Worm (Caenorhabditis elegans) whole organism, L4 larva: ENCODE data around the gene T04H1.5.

Source experiments
- F37D6.2 ChIP-seq: sonication (generic microtip); optimal IDR thresholded peaks from 2 replicates; lab custom pipeline; 2016; ENCODE audit warnings: mild to moderate bottlenecking, missing genetic modification characterization, missing compliant biosample characterization
- F44E2.7 ChIP-seq: fragments of 200-800 bp; sonication (Bioruptor generic); IDR thresholded peaks from 2 replicates; pipeline ENCODE4 v2.1.2; 2022; ENCODE audit warnings: missing genetic modification characterization, missing compliant biosample characterization
- F49E8.2 ChIP-seq: sonication (generic microtip); optimal IDR thresholded peaks from 2 replicates; lab custom pipeline; 2016; ENCODE audit warnings: missing compliant biosample characterization, mild to moderate bottlenecking, missing genetic modification characterization, borderline replicate concordance
- T20F7.1 ChIP-seq: fragments of 200-800 bp; sonication (Bioruptor generic); optimal IDR thresholded peaks from 2 replicates; lab custom pipeline; 2018; ENCODE audit warnings: mild to moderate bottlenecking, missing genetic modification characterization, missing compliant biosample characterization
- Y105C5A.15 ChIP-seq: fragments of 200-800 bp; sonication (Bioruptor generic); IDR thresholded peaks from 2 replicates; pipeline ENCODE4 v1.3.6; 2022; ENCODE audit warnings: missing genetic modification characterization, missing compliant biosample characterization
- Y75B8A.6 ChIP-seq: fragments of 200-800 bp; sonication (Bioruptor generic); IDR thresholded peaks from 2 replicates; pipeline ENCODE4 v1.3.6; 2022; ENCODE audit warnings: missing genetic modification reagents, missing genetic modification characterization, missing compliant biosample characterization
- ZK337.2 ChIP-seq: fragments of 200-800 bp; sonication (Bioruptor generic); IDR thresholded peaks from 2 replicates; pipeline ENCODE4 v1.3.6; 2022; ENCODE audit warnings: missing genetic modification reagents, missing genetic modification characterization, missing compliant biosample characterization
- aha-1 ChIP-seq: fragments of 150-350 bp; peaks from one replicate; lab custom pipeline; 2014; ENCODE audit warnings: missing biosample characterization, missing genetic modification characterization
- aly-2 ChIP-seq: sonication (generic microtip); optimal IDR thresholded peaks from 2 replicates; lab custom pipeline; 2018; ENCODE audit warnings: missing biosample characterization, missing genetic modification characterization
- arid-1 ChIP-seq: fragments of 200-800 bp; sonication (Bioruptor generic); conservative IDR thresholded peaks from 2 replicates; pipeline ENCODE4 v1.3.6; 2022; ENCODE audit warnings: missing genetic modification reagents, missing genetic modification characterization, missing compliant biosample characterization
- attf-4 ChIP-seq: sonication (generic microtip); optimal IDR thresholded peaks from 3 replicates; lab custom pipeline; 2017; ENCODE audit warnings: missing biosample characterization, missing genetic modification characterization
- ceh-82 ChIP-seq: sonication (generic microtip); optimal IDR thresholded peaks from 2 replicates; lab custom pipeline; 2017; ENCODE audit warnings: missing biosample characterization, missing genetic modification characterization
- cey-2 ChIP-seq: sonication (generic microtip); optimal IDR thresholded peaks from 3 replicates; lab custom pipeline; 2017; ENCODE audit warnings: missing genetic modification characterization, mild to moderate bottlenecking, missing compliant biosample characterization, antibody characterized with exemption, borderline replicate concordance; ENCODE audit not compliant: insufficient read depth
- ctbp-1 ChIP-seq: fragments of 200-800 bp; sonication (Bioruptor generic); IDR thresholded peaks from 2 replicates; pipeline ENCODE4 v1.3.6; 2022; ENCODE audit warnings: missing genetic modification reagents, missing genetic modification characterization, missing compliant biosample characterization
- daf-12 ChIP-seq: fragments of 150-350 bp; optimal IDR thresholded peaks from 2 replicates; lab custom pipeline; 2014; ENCODE audit warnings: missing biosample characterization, missing genetic modification reagents, missing genetic modification characterization
- daf-16 ChIP-seq, 3 experiments: sonication (generic microtip); optimal IDR thresholded peaks; 2 replicates each; lab custom pipeline; 2016 to 2017; ENCODE audit warnings: missing genetic modification characterization in 3 of 3, missing genetic modification reagents in 3 of 3, mild to moderate bottlenecking in 2 of 3, missing compliant biosample characterization in 2 of 3, missing biosample characterization in 1 of 3, moderate library complexity in 1 of 3
- daf-19 ChIP-seq: fragments of 200-800 bp; sonication (Bioruptor generic); conservative IDR thresholded peaks from 2 replicates; pipeline ENCODE4 v1.3.6; 2022; ENCODE audit warnings: missing genetic modification characterization, missing compliant biosample characterization
- dmd-6 ChIP-seq: fragments of 200-800 bp; sonication (Bioruptor generic); IDR thresholded peaks from 2 replicates; pipeline ENCODE4 v1.3.6; 2022; ENCODE audit warnings: missing genetic modification reagents, missing genetic modification characterization, missing compliant biosample characterization
- dmd-8 ChIP-seq: fragments of 200-800 bp; sonication (Bioruptor generic); IDR thresholded peaks from 2 replicates; pipeline ENCODE4 v1.3.6; 2022; ENCODE audit warnings: missing genetic modification characterization, missing compliant biosample characterization
- dpl-1 ChIP-seq: fragments of 150-350 bp; optimal IDR thresholded peaks from 2 replicates; lab custom pipeline; 2014; ENCODE audit warnings: missing biosample characterization, missing genetic modification reagents, missing genetic modification characterization
- dve-1 ChIP-seq: sonication (generic microtip); optimal IDR thresholded peaks from 2 replicates; lab custom pipeline; 2017; ENCODE audit warnings: antibody characterized with exemption, mild to moderate bottlenecking, missing genetic modification characterization, missing compliant biosample characterization; ENCODE audit not compliant: insufficient read depth
- hlh-11 ChIP-seq: fragments of 200-800 bp; sonication (Bioruptor generic); optimal IDR thresholded peaks from 2 replicates; lab custom pipeline; 2018; ENCODE audit warnings: mild to moderate bottlenecking, missing genetic modification characterization, missing compliant biosample characterization
- hlh-30 ChIP-seq: sonication (generic microtip); optimal IDR thresholded peaks from 2 replicates; lab custom pipeline; 2017; ENCODE audit warnings: antibody characterized with exemption, mild to moderate bottlenecking, missing genetic modification characterization, missing compliant biosample characterization; ENCODE audit not compliant: insufficient read depth
- hmg-1.1 ChIP-seq: fragments of 200-800 bp; sonication (Bioruptor generic); IDR thresholded peaks from 2 replicates; pipeline ENCODE4 v1.3.6; 2022; ENCODE audit warnings: missing genetic modification reagents, missing genetic modification characterization, missing compliant biosample characterization
- jun-1 ChIP-seq: fragments of 150-350 bp; optimal IDR thresholded peaks from 2 replicates; lab custom pipeline; 2014; ENCODE audit warnings: missing biosample characterization, missing genetic modification reagents, missing genetic modification characterization
- lin-1 ChIP-seq: fragments of 200-800 bp; sonication (Bioruptor generic); IDR thresholded peaks from 2 replicates; pipeline ENCODE4 v1.3.6; 2022; ENCODE audit warnings: missing genetic modification reagents, missing genetic modification characterization, missing compliant biosample characterization
- lin-13 ChIP-seq: fragments of 150-350 bp; optimal IDR thresholded peaks from 2 replicates; lab custom pipeline; 2014; ENCODE audit warnings: missing biosample characterization, missing genetic modification reagents, missing genetic modification characterization
- lin-15B ChIP-seq: fragments of 150-350 bp; sonication (generic microtip); optimal IDR thresholded peaks from 3 replicates; lab custom pipeline; 2014; ENCODE audit warnings: missing biosample characterization, missing genetic modification characterization
- lin-38 ChIP-seq: fragments of 200-800 bp; sonication (Bioruptor generic); IDR thresholded peaks from 2 replicates; pipeline ENCODE4 v1.3.6; 2022; ENCODE audit warnings: missing genetic modification reagents, missing genetic modification characterization, missing compliant biosample characterization
- lir-3 ChIP-seq: sonication (generic microtip); optimal IDR thresholded peaks from 2 replicates; lab custom pipeline; 2016; ENCODE audit warnings: mild to moderate bottlenecking, missing genetic modification characterization, missing compliant biosample characterization
- madf-9 ChIP-seq: fragments of 200-800 bp; sonication (Bioruptor generic); conservative IDR thresholded peaks from 2 replicates; pipeline ENCODE4 v1.3.6; 2022; ENCODE audit warnings: missing genetic modification reagents, missing genetic modification characterization, missing compliant biosample characterization
- mdl-1 ChIP-seq, 2 experiments: fragments of 150-350 bp in 1 of 2; sonication (generic microtip) in 1 of 2; optimal IDR thresholded peaks; 2 replicates each; lab custom pipeline; 2014 to 2017; ENCODE audit warnings: missing biosample characterization in 2 of 2, missing genetic modification characterization in 2 of 2
- mdt-29 ChIP-seq: fragments of 200-800 bp; sonication (Bioruptor generic); IDR thresholded peaks from 2 replicates; pipeline ENCODE4 v1.3.6; 2022; ENCODE audit warnings: missing genetic modification reagents, missing genetic modification characterization, missing compliant biosample characterization
- mxl-2 ChIP-seq: fragments of 200-800 bp; sonication (Bioruptor generic); conservative IDR thresholded peaks from 2 replicates; pipeline ENCODE4 v1.3.6; 2022; ENCODE audit warnings: missing genetic modification reagents, missing genetic modification characterization, missing compliant biosample characterization
- mxl-3 ChIP-seq: fragments of 200-800 bp; sonication (Bioruptor generic); optimal IDR thresholded peaks from 2 replicates; lab custom pipeline; 2018; ENCODE audit warnings: mild to moderate bottlenecking, missing genetic modification characterization, missing compliant biosample characterization
- nhr-11 ChIP-seq: fragments of 150-350 bp; optimal IDR thresholded peaks from 2 replicates; lab custom pipeline; 2014; ENCODE audit warnings: missing biosample characterization, missing genetic modification characterization
- nhr-28 ChIP-seq: fragments of 150-350 bp; optimal IDR thresholded peaks from 2 replicates; lab custom pipeline; 2014; ENCODE audit warnings: missing biosample characterization, missing genetic modification characterization
- nhr-6 ChIP-seq: fragments of 150-350 bp; optimal IDR thresholded peaks from 2 replicates; lab custom pipeline; 2014; ENCODE audit warnings: missing biosample characterization, missing genetic modification characterization
- nhr-77 ChIP-seq: fragments of 150-350 bp; optimal IDR thresholded peaks from 2 replicates; lab custom pipeline; 2014; ENCODE audit warnings: missing biosample characterization, missing genetic modification characterization
- pqm-1 ChIP-seq: sonication (generic microtip); optimal IDR thresholded peaks from 2 replicates; lab custom pipeline; 2017; ENCODE audit warnings: missing biosample characterization, missing genetic modification characterization
- rbr-2 ChIP-seq: sonication (generic microtip); optimal IDR thresholded peaks from 2 replicates; lab custom pipeline; 2016; ENCODE audit warnings: missing genotype, missing genetic modification characterization, missing compliant biosample characterization
- set-16 ChIP-seq: fragments of 200-800 bp; sonication (Bioruptor generic); IDR thresholded peaks from 2 replicates; pipeline ENCODE4 v1.3.6; 2022; ENCODE audit warnings: missing genetic modification reagents, missing genetic modification characterization, missing compliant biosample characterization
- snpc-4 ChIP-seq: fragments of 150-350 bp; optimal IDR thresholded peaks from 2 replicates; lab custom pipeline; 2014; ENCODE audit warnings: missing biosample characterization, missing genetic modification characterization
- spr-1 ChIP-seq: sonication (generic microtip); optimal IDR thresholded peaks from 2 replicates; lab custom pipeline; 2016; ENCODE audit warnings: mild to moderate bottlenecking, missing genetic modification characterization, missing compliant biosample characterization
- unc-62 ChIP-seq, 3 experiments: fragments of 150-350 bp in 1 of 3; sonication (generic microtip); optimal IDR thresholded peaks in 2 of 3; peaks in 1 of 3; 1 replicate in 1 of 3; 2 replicates in 2 of 3; lab custom pipeline; 2014 to 2017; ENCODE audit warnings: missing biosample characterization in 3 of 3, missing genetic modification characterization in 3 of 3, missing genetic modification reagents in 3 of 3, missing genotype in 1 of 3
- zip-11 ChIP-seq: fragments of 200-800 bp; sonication (Bioruptor generic); IDR thresholded peaks from 2 replicates; pipeline ENCODE4 v1.3.6; 2022; ENCODE audit warnings: missing genetic modification characterization, missing compliant biosample characterization
- ztf-11 ChIP-seq: fragments of 150-350 bp; optimal IDR thresholded peaks from 2 replicates; lab custom pipeline; 2014; ENCODE audit warnings: missing biosample characterization, missing genetic modification characterization
- ztf-7 ChIP-seq: fragments of 150-350 bp; optimal IDR thresholded peaks from 2 replicates; lab custom pipeline; 2014; ENCODE audit warnings: missing biosample characterization, missing genetic modification characterization

T04H1.5 gene

ce11 chrV:12288577-12288976 lies 37.4 kb downstream of the T04H1.5 start, which contains the start of gene rskd-1 (continued):
- no peak for TF ChIP-seq nhr-11 (tag; lab: Kevin White, UChicago)
- TF ChIP-seq Y105C5A.15, result no peak
- peak; percentile 38 for TF ChIP-seq hlh-30 (tag; lab: Kevin White, UChicago)
- TF ChIP-seq daf-16 (GFP tag; optimal IDR thresholded peaks at IDR 0.05; lab: Kevin White, UChicago), result peak in 1 of 2 experiments; percentile 10
- TF ChIP-seq daf-16 (tag; optimal IDR thresholded peaks at IDR 0.05; lab: Kevin White, UChicago), result peak; percentile 73
- TF ChIP-seq F37D6.2 (tag; lab: Kevin White, UChicago), result no peak
- TF ChIP-seq, all 104 proteins: peak for 10

ce11 chrV:12291587-12291986 lies 40.4 kb downstream of the T04H1.5 start, which contains the start of the genes srpa-68 and srh-16:
Gene srpa-68, minus strand, starts transcription at chrV:12291658.
Gene srh-16, plus strand, starts transcription at chrV:12291861.
- peak; percentile 33 to 50 for TF ChIP-seq daf-16 (GFP tag; optimal IDR thresholded peaks at IDR 0.05; lab: Kevin White, UChicago)
- peak; percentile 60 for TF ChIP-seq daf-16 (tag; optimal IDR thresholded peaks at IDR 0.05; lab: Kevin White, UChicago)
- TF ChIP-seq rbr-2 (tag; lab: Kevin White, UChicago), result peak; percentile 89
- TF ChIP-seq dmd-6 (GFP tag; lab: Robert Waterston, UW), result peak; percentile 79
- peak; percentile 72 for TF ChIP-seq nhr-28 (tag; lab: Kevin White, UChicago)
- TF ChIP-seq nhr-6 (tag; lab: Kevin White, UChicago), result peak; percentile 97
- TF ChIP-seq attf-4, result no peak
- peak; percentile 37 for TF ChIP-seq nhr-77 (tag; lab: Kevin White, UChicago)
- TF ChIP-seq pqm-1 (tag; lab: Kevin White, UChicago), result peak; percentile 28
- TF ChIP-seq T20F7.1, result peak; percentile 86
- TF ChIP-seq hlh-11 (tag; lab: Kevin White, UChicago), result peak; percentile 80
- TF ChIP-seq zip-11, result no peak
- TF ChIP-seq lir-3 (tag; lab: Kevin White, UChicago), result peak; percentile 36
- TF ChIP-seq cey-2 (tag; lab: Kevin White, UChicago), result no peak
- peak; percentile 88 for TF ChIP-seq dve-1 (tag; lab: Kevin White, UChicago)
- peak; percentile 57 for TF ChIP-seq jun-1
- TF ChIP-seq dpl-1 (GFP tag; lab: Kevin White, UChicago), result peak; percentile 99
- no peak for TF ChIP-seq aly-2 (tag; lab: Kevin White, UChicago)
- TF ChIP-seq mxl-2 (GFP tag; lab: Robert Waterston, UW), result no peak
- peak; percentile 67 for TF ChIP-seq ctbp-1 (GFP tag; lab: Robert Waterston, UW)
- peak; percentile 37 for TF ChIP-seq lin-15B
- peak; percentile 41; the same call in 1 of the 2 replicates for TF ChIP-seq lin-1 (GFP tag; lab: Robert Waterston, UW)
- peak; percentile 97 for TF ChIP-seq aha-1 (tag; lab: Kevin White, UChicago)
- TF ChIP-seq set-16 (GFP tag; lab: Robert Waterston, UW), result no peak
- peak; percentile 69 for TF ChIP-seq F49E8.2 (tag; lab: Kevin White, UChicago)
- TF ChIP-seq unc-62 (GFP tag; optimal IDR thresholded peaks at IDR 0.05 in 1 of 2; lab: Kevin White, UChicago), result no peak
- no peak for TF ChIP-seq unc-62 (tag; optimal IDR thresholded peaks at IDR 0.05; lab: Kevin White, UChicago)
- TF ChIP-seq mdt-29 (GFP tag; lab: Robert Waterston, UW), result 0 out of 2 replicates have a peak, but pooled peaks have one; percentile 26
- TF ChIP-seq madf-9 (GFP tag; lab: Robert Waterston, UW), result no peak
- TF ChIP-seq ztf-11, result no peak
- peak; percentile 88 for TF ChIP-seq lin-38 (GFP tag; lab: Robert Waterston, UW)
- TF ChIP-seq daf-12 (tag; lab: Kevin White, UChicago), result no peak
- TF ChIP-seq mxl-3 (GFP tag; lab: Kevin White, UChicago), result no peak
- no peak for TF ChIP-seq Y75B8A.6 (GFP tag; lab: Robert Waterston, UW)
- TF ChIP-seq hmg-1.1 (GFP tag; lab: Robert Waterston, UW), result peak; percentile 86
- peak in 1 of 2 experiments; percentile 8 for TF ChIP-seq mdl-1 (tag; optimal IDR thresholded peaks at IDR 0.05; lab: Kevin White, UChicago)
- TF ChIP-seq ceh-82 (tag; lab: Kevin White, UChicago), result no peak
- peak; percentile 74 for TF ChIP-seq ztf-7 (tag; lab: Kevin White, UChicago)
- peak; percentile 81 for TF ChIP-seq spr-1 (tag; lab: Kevin White, UChicago)
- peak; percentile 74 for TF ChIP-seq lin-13
- TF ChIP-seq dmd-8 (GFP tag; lab: Robert Waterston, UW), result no peak
- peak; percentile 88 for TF ChIP-seq arid-1 (GFP tag; lab: Robert Waterston, UW)
- 0 out of 2 replicates have a peak, but pooled peaks have one; percentile 17 for TF ChIP-seq daf-19
- no peak for TF ChIP-seq snpc-4 (tag; lab: Kevin White, UChicago)
- no peak for TF ChIP-seq ZK337.2
- no peak for TF ChIP-seq F44E2.7 (GFP tag; lab: Robert Waterston, UW)
